Worm (Caenorhabditis elegans) whole organism, early embryonic: ENCODE measurements around the gene ceh-86.

Experiments used
- B0310.2 ChIP-seq: sonication (generic microtip); optimal IDR thresholded peaks from 2 replicates; lab custom pipeline; 2016; ENCODE audit warnings: mild to moderate bottlenecking, missing genetic modification characterization, missing compliant biosample characterization
- F13C5.2 ChIP-seq: sonication (generic microtip); optimal IDR thresholded peaks from 2 replicates; lab custom pipeline; 2017; ENCODE audit warnings: mild to moderate bottlenecking, missing genetic modification characterization, inconsistent platforms, missing compliant biosample characterization
- ama-1 ChIP-seq: fragments of 150-350 bp; optimal IDR thresholded peaks from 2 replicates; lab custom pipeline; 2014
- ceh-36 ChIP-seq: sonication (generic microtip); optimal IDR thresholded peaks from 2 replicates; lab custom pipeline; 2016; ENCODE audit warnings: missing genetic modification characterization, inconsistent platforms, missing compliant biosample characterization
- ets-7 ChIP-seq: sonication (generic microtip); optimal IDR thresholded peaks from 2 replicates; lab custom pipeline; 2016; ENCODE audit warnings: missing genotype, missing genetic modification characterization, missing compliant biosample characterization
- flt-1 ChIP-seq: fragments of 200-800 bp; sonication (Bioruptor generic); IDR thresholded peaks from 2 replicates; pipeline ENCODE4 v1.3.6; 2022; ENCODE audit warnings: missing genetic modification characterization, missing compliant biosample characterization
- hmbx-1 ChIP-seq: sonication (generic microtip); optimal IDR thresholded peaks from 2 replicates; lab custom pipeline; 2016; ENCODE audit warnings: mild to moderate bottlenecking, missing genetic modification characterization, missing compliant biosample characterization
- hmg-4 ChIP-seq: fragments of 200-800 bp; sonication (Bioruptor generic); optimal IDR thresholded peaks from 2 replicates; lab custom pipeline; 2018; ENCODE audit warnings: mild to moderate bottlenecking, missing genetic modification characterization, missing compliant biosample characterization
- pes-1 ChIP-seq: fragments of 200-800 bp; sonication (Bioruptor generic); IDR thresholded peaks from 2 replicates; pipeline ENCODE4 v1.3.6; 2022; ENCODE audit warnings: missing genetic modification reagents, missing genetic modification characterization, missing compliant biosample characterization
- sea-1 ChIP-seq: fragments of 200-800 bp; sonication (Bioruptor generic); conservative IDR thresholded peaks from 2 replicates; pipeline ENCODE4 v1.3.6; 2022; ENCODE audit warnings: missing genetic modification characterization, missing compliant biosample characterization
- tbx-11 ChIP-seq: fragments of 200-800 bp; sonication (Bioruptor generic); IDR thresholded peaks from 2 replicates; pipeline ENCODE4 v1.3.6; 2022; ENCODE audit warnings: missing genetic modification characterization, missing compliant biosample characterization
- tbx-37 ChIP-seq: fragments of 200-800 bp; sonication (Bioruptor generic); conservative IDR thresholded peaks from 2 replicates; pipeline ENCODE4 v1.3.6; 2022; ENCODE audit warnings: missing genetic modification reagents, missing genetic modification characterization, missing compliant biosample characterization

- no peak for TF ChIP-seq ama-1
- no peak for TF ChIP-seq tbx-37 (GFP tag; lab: Robert Waterston, UW)
- TF ChIP-seq hmg-4, result no peak
- no peak for TF ChIP-seq sea-1 (GFP tag; lab: Robert Waterston, UW)
- TF ChIP-seq flt-1 (GFP tag; lab: Robert Waterston, UW), result no peak
- TF ChIP-seq B0310.2 (tag; lab: Kevin White, UChicago), result no peak
- no peak for TF ChIP-seq pes-1 (GFP tag; lab: Robert Waterston, UW)
- TF ChIP-seq F13C5.2, result no peak
- no peak for TF ChIP-seq tbx-11
- no peak for TF ChIP-seq hmbx-1 (tag; lab: Kevin White, UChicago)
- TF ChIP-seq ceh-36 (tag; lab: Kevin White, UChicago), result no peak
- TF ChIP-seq ets-7 (tag; lab: Kevin White, UChicago), result no peak
Measured at ce11 chrII:2446727-2447126, 14.9 kb upstream of the ceh-86 start.
